Worm (Caenorhabditis elegans) whole organism, late embryonic: ENCODE measurements around the gene droe-4.

Source experiments
- C38D4.7 ChIP-seq: fragments of 200-800 bp; sonication (Bioruptor generic); optimal IDR thresholded peaks from 2 replicates; lab custom pipeline; 2018; ENCODE audit warnings: mild to moderate bottlenecking, missing genetic modification characterization, moderate library complexity, missing compliant biosample characterization
- K09A11.1 ChIP-seq: sonication (generic microtip); optimal IDR thresholded peaks from 2 replicates; lab custom pipeline; 2017; ENCODE audit warnings: antibody characterized with exemption, mild to moderate bottlenecking, missing genetic modification characterization, missing compliant biosample characterization; ENCODE audit not compliant: insufficient read depth
- Y22D7AL.16 ChIP-seq: sonication (generic microtip); optimal IDR thresholded peaks from 2 replicates; lab custom pipeline; 2016; ENCODE audit warnings: missing genetic modification characterization, missing compliant biosample characterization
- ahr-1 ChIP-seq: sonication (generic microtip); optimal IDR thresholded peaks from 2 replicates; lab custom pipeline; 2016; ENCODE audit warnings: missing genetic modification characterization, missing compliant biosample characterization
- ceh-18 ChIP-seq: sonication (generic microtip); optimal IDR thresholded peaks from 2 replicates; lab custom pipeline; 2016; ENCODE audit warnings: missing genetic modification characterization, missing compliant biosample characterization
- ceh-19 ChIP-seq: fragments of 200-800 bp; sonication (Bioruptor generic); optimal IDR thresholded peaks from 2 replicates; lab custom pipeline; 2018; ENCODE audit warnings: mild to moderate bottlenecking, missing genetic modification characterization, missing compliant biosample characterization
- ceh-2 ChIP-seq: sonication (generic microtip); optimal IDR thresholded peaks from 2 replicates; lab custom pipeline; 2016; ENCODE audit warnings: missing genotype, missing genetic modification characterization, missing compliant biosample characterization
- ceh-22 ChIP-seq: sonication (generic microtip); optimal IDR thresholded peaks from 2 replicates; lab custom pipeline; 2017; ENCODE audit warnings: missing biosample characterization, missing genetic modification characterization
- ceh-24 ChIP-seq: sonication (generic microtip); optimal IDR thresholded peaks from 2 replicates; lab custom pipeline; 2016; ENCODE audit warnings: mild to moderate bottlenecking, missing genetic modification characterization, missing compliant biosample characterization
- ceh-30 ChIP-seq: fragments of 150-350 bp; optimal IDR thresholded peaks from 2 replicates; lab custom pipeline; 2014; ENCODE audit warnings: missing biosample characterization, missing genetic modification characterization
- ceh-31 ChIP-seq: sonication (generic microtip); optimal IDR thresholded peaks from 2 replicates; lab custom pipeline; 2016; ENCODE audit warnings: missing genetic modification characterization, missing compliant biosample characterization
- ceh-34 ChIP-seq: sonication (generic microtip); optimal IDR thresholded peaks from 2 replicates; lab custom pipeline; 2016; ENCODE audit warnings: mild to moderate bottlenecking, missing genetic modification characterization, missing compliant biosample characterization
- ceh-45 ChIP-seq: fragments of 200-800 bp; sonication (Bioruptor generic); IDR thresholded peaks from 2 replicates; pipeline ENCODE4 v1.3.6; 2022; ENCODE audit warnings: missing genetic modification reagents, missing genetic modification characterization, missing compliant biosample characterization
- ceh-6 ChIP-seq: fragments of 200-800 bp; sonication (Bioruptor generic); optimal IDR thresholded peaks from 2 replicates; lab custom pipeline; 2018; ENCODE audit warnings: mild to moderate bottlenecking, missing genetic modification characterization, missing compliant biosample characterization
- ceh-9 ChIP-seq: sonication (generic microtip); optimal IDR thresholded peaks from 2 replicates; lab custom pipeline; 2016; ENCODE audit warnings: mild to moderate bottlenecking, missing genetic modification characterization, inconsistent platforms, missing compliant biosample characterization
- dmd-4 ChIP-seq: sonication (generic microtip); optimal IDR thresholded peaks from 2 replicates; lab custom pipeline; 2016; ENCODE audit warnings: borderline replicate concordance, missing genetic modification characterization, missing compliant biosample characterization
- elt-2 ChIP-seq: sonication (generic microtip); optimal IDR thresholded peaks from 2 replicates; lab custom pipeline; 2016; ENCODE audit warnings: missing genetic modification reagents, missing genetic modification characterization, missing compliant biosample characterization
- ets-4 ChIP-seq: sonication (generic microtip); optimal IDR thresholded peaks from 2 replicates; lab custom pipeline; 2016; ENCODE audit warnings: missing genetic modification characterization, missing compliant biosample characterization
- fkh-10 ChIP-seq: fragments of 150-350 bp; optimal IDR thresholded peaks from 2 replicates; lab custom pipeline; 2014; ENCODE audit warnings: missing biosample characterization, missing genetic modification reagents, missing genetic modification characterization
- hlh-13 ChIP-seq: fragments of 200-800 bp; sonication (Bioruptor generic); optimal IDR thresholded peaks from 2 replicates; lab custom pipeline; 2018; ENCODE audit warnings: mild to moderate bottlenecking, missing genetic modification characterization, missing compliant biosample characterization
- hlh-15 ChIP-seq: sonication (generic microtip); optimal IDR thresholded peaks from 2 replicates; lab custom pipeline; 2016; ENCODE audit warnings: missing genetic modification characterization, missing compliant biosample characterization
- hlh-6 ChIP-seq: sonication (generic microtip); optimal IDR thresholded peaks from 2 replicates; lab custom pipeline; 2016; ENCODE audit warnings: missing genotype, missing genetic modification characterization, missing compliant biosample characterization
- hlh-8 ChIP-seq: sonication (generic microtip); optimal IDR thresholded peaks from 2 replicates; lab custom pipeline; 2016; ENCODE audit warnings: missing genotype, missing genetic modification characterization, missing compliant biosample characterization
- madf-2 ChIP-seq: sonication (generic microtip); optimal IDR thresholded peaks from 2 replicates; lab custom pipeline; 2017; ENCODE audit warnings: missing genetic modification characterization, missing compliant biosample characterization
- nfya-1 ChIP-seq: sonication (generic microtip); optimal IDR thresholded peaks from 2 replicates; lab custom pipeline; 2017; ENCODE audit warnings: missing genetic modification characterization, mild to moderate bottlenecking, missing compliant biosample characterization, antibody characterized with exemption, moderate library complexity
- nhr-11 ChIP-seq: fragments of 150-350 bp; optimal IDR thresholded peaks from 2 replicates; lab custom pipeline; 2014; ENCODE audit warnings: missing biosample characterization, missing genetic modification characterization
- nhr-232 ChIP-seq: sonication (generic microtip); optimal IDR thresholded peaks from 2 replicates; lab custom pipeline; 2016; ENCODE audit warnings: missing genetic modification characterization, missing compliant biosample characterization
- npax-4 ChIP-seq: sonication (generic microtip); optimal IDR thresholded peaks from 2 replicates; lab custom pipeline; 2016; ENCODE audit warnings: missing genetic modification characterization, missing compliant biosample characterization
- odd-2 ChIP-seq: sonication (generic microtip); optimal IDR thresholded peaks from 2 replicates; lab custom pipeline; 2017; ENCODE audit warnings: antibody characterized with exemption, mild to moderate bottlenecking, missing genetic modification characterization, missing compliant biosample characterization
- pag-3 ChIP-seq: sonication (generic microtip); optimal IDR thresholded peaks from 2 replicates; lab custom pipeline; 2016; ENCODE audit warnings: missing compliant biosample characterization, missing genetic modification characterization, borderline replicate concordance
- pat-9 ChIP-seq: fragments of 200-800 bp; sonication (Bioruptor generic); optimal IDR thresholded peaks from 2 replicates; lab custom pipeline; 2018; ENCODE audit warnings: mild to moderate bottlenecking, missing genetic modification characterization, moderate library complexity, missing compliant biosample characterization
- pha-2 ChIP-seq: sonication (generic microtip); optimal IDR thresholded peaks from 2 replicates; lab custom pipeline; 2017; ENCODE audit warnings: mild to moderate bottlenecking, missing genetic modification characterization, missing compliant biosample characterization
- pha-4 ChIP-seq: fragments of 150-350 bp; optimal IDR thresholded peaks from 2 replicates; lab custom pipeline; 2018; ENCODE audit warnings: missing biosample characterization, missing genetic modification reagents, missing genetic modification characterization
- rnt-1 ChIP-seq: sonication (generic microtip); optimal IDR thresholded peaks from 2 replicates; lab custom pipeline; 2016; ENCODE audit warnings: missing genetic modification characterization, missing compliant biosample characterization
- sox-4 ChIP-seq: sonication (generic microtip); optimal IDR thresholded peaks from 2 replicates; lab custom pipeline; 2017; ENCODE audit warnings: mild to moderate bottlenecking, missing genetic modification characterization, inconsistent platforms, missing compliant biosample characterization
- tbx-2 ChIP-seq: sonication (generic microtip); optimal IDR thresholded peaks from 2 replicates; lab custom pipeline; 2016; ENCODE audit warnings: missing genetic modification characterization, missing compliant biosample characterization
- tbx-7 ChIP-seq: sonication (generic microtip); optimal IDR thresholded peaks from 2 replicates; lab custom pipeline; 2016; ENCODE audit warnings: missing genotype, missing genetic modification characterization, missing compliant biosample characterization
- unc-42 ChIP-seq: sonication (generic microtip); optimal IDR thresholded peaks from 2 replicates; lab custom pipeline; 2016; ENCODE audit warnings: missing genotype, missing genetic modification characterization, missing compliant biosample characterization
- unc-86 ChIP-seq: sonication (generic microtip); optimal IDR thresholded peaks from 2 replicates; lab custom pipeline; 2016; ENCODE audit warnings: missing genetic modification characterization, missing compliant biosample characterization
- zip-5 ChIP-seq: sonication (generic microtip); optimal IDR thresholded peaks from 2 replicates; lab custom pipeline; 2016; ENCODE audit warnings: missing genetic modification characterization, missing compliant biosample characterization
- ztf-16 ChIP-seq: sonication (generic microtip); optimal IDR thresholded peaks from 2 replicates; lab custom pipeline; 2017; ENCODE audit warnings: missing genetic modification characterization, missing compliant biosample characterization

Gene droe-4

ce11 chrV:13961927-13962419 lies 30.5 kb upstream of the droe-4 start, which contains the start of the genes algn-13 and R10D12.13 (continued):
- peak; percentile 83 for TF ChIP-seq ahr-1
- TF ChIP-seq C38D4.7 (GFP tag; lab: Kevin White, UChicago), result peak; percentile 77
- TF ChIP-seq unc-86 (tag; lab: Kevin White, UChicago), result peak; percentile 64
- no peak for TF ChIP-seq pha-4 (tag; lab: Kevin White, UChicago)
- TF ChIP-seq nhr-11 (tag; lab: Kevin White, UChicago), result no peak
- peak; percentile 90 for TF ChIP-seq tbx-2 (tag; lab: Kevin White, UChicago)
- TF ChIP-seq fkh-10 (GFP tag; lab: Kevin White, UChicago), result no peak
- TF ChIP-seq tbx-7, result peak; percentile 31
- peak; percentile 84 for TF ChIP-seq pat-9
- TF ChIP-seq nfya-1, result peak; percentile 78
- peak; percentile 77 for TF ChIP-seq K09A11.1 (tag; lab: Kevin White, UChicago)
- TF ChIP-seq ceh-19, result peak; percentile 80
- TF ChIP-seq ets-4 (tag; lab: Kevin White, UChicago), result peak; percentile 10
- peak; percentile 82 for TF ChIP-seq hlh-8
- no peak for TF ChIP-seq ceh-9 (tag; lab: Kevin White, UChicago)
- peak; percentile 79 for TF ChIP-seq pha-2 (tag; lab: Kevin White, UChicago)
- TF ChIP-seq npax-4, result peak; percentile 60
- no peak for TF ChIP-seq pag-3 (tag; lab: Kevin White, UChicago)
- TF ChIP-seq odd-2, result peak; percentile 82
- TF ChIP-seq hlh-13 (GFP tag; lab: Kevin White, UChicago), result peak; percentile 66
- no peak for TF ChIP-seq ceh-22 (tag; lab: Kevin White, UChicago)
- TF ChIP-seq unc-42 (tag; lab: Kevin White, UChicago), result peak; percentile 46
- peak; percentile 53 for TF ChIP-seq hlh-15 (tag; lab: Kevin White, UChicago)
- peak; percentile 80 for TF ChIP-seq ceh-34
- TF ChIP-seq rnt-1, result peak; percentile 75
- peak; percentile 81 for TF ChIP-seq ceh-31 (tag; lab: Kevin White, UChicago)
- TF ChIP-seq ceh-30 (tag; lab: Kevin White, UChicago), result no peak
- peak; percentile 67 for TF ChIP-seq zip-5
- TF ChIP-seq ceh-6, result peak; percentile 56
- TF ChIP-seq nhr-232, result peak; percentile 71
- peak; percentile 51; the same call in 1 of the 2 replicates for TF ChIP-seq ceh-45 (GFP tag; lab: Robert Waterston, UW)
- peak; percentile 56 for TF ChIP-seq Y22D7AL.16 (tag; lab: Kevin White, UChicago)
- TF ChIP-seq ceh-18, result peak; percentile 45
- peak; percentile 81 for TF ChIP-seq hlh-6 (tag; lab: Kevin White, UChicago)
- TF ChIP-seq sox-4 (tag; lab: Kevin White, UChicago), result peak; percentile 79
- peak; percentile 72 for TF ChIP-seq dmd-4 (tag; lab: Kevin White, UChicago)

DNA sequence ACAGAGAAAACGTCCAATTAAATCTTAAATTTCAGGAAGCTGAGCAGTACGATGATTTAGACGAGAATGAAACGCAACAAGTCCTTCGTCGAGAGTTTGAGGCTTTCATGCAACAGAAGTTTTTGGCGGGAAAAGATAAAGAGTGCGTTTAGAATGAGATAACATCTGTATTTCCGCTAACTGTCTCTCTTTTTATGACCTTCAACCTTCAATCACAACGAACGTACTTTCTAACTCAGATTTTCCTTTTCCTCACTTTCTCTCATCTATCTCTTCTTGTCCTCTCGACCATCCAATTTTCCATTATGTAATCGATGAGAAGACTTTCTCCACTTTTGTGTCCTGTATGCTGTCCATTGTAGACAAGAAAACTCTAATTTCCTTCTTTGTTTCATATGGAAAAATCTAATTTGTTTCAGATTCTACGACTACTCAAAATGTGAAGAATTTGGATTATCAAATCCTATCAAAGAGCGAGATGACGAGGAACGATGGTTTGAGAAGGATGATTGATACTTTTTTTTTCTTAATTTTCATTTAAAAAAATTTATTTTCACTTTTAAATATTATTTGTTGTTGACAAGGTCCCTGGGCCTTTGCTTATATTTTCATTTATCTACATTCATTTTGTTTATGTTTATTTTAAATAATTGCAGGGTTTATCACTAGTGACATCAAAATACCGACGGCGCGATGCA lies 29.0 kb upstream of the droe-4 start, which contains the start of gene sao-1:
Gene sao-1, plus strand, starts transcription at position 648 of the 698 bp plus-strand sequence.
- TF ChIP-seq unc-42 (tag; lab: Kevin White, UChicago) (no peak), ztf-16 (no peak), ceh-2 (tag; lab: Kevin White, UChicago) (no peak), ceh-24 (tag; lab: Kevin White, UChicago) (no peak), hlh-8 (no peak), sox-4 (tag; lab: Kevin White, UChicago) (no peak), ceh-30 (tag; lab: Kevin White, UChicago) (no peak), elt-2 (tag; lab: Kevin White, UChicago) (no peak), madf-2 (no peak), tbx-2 (tag; lab: Kevin White, UChicago) (no peak), ceh-9 (tag; lab: Kevin White, UChicago) (no peak), ahr-1 (no peak)
